Worm (Caenorhabditis elegans) whole organism, L1 larva: ENCODE data around the gene ech-6.
A peak's percentile ranks its signal among the peaks of the same experiment; 100 is the strongest.

ENCODE experiments used
- alr-1 ChIP-seq: fragments of 200-800 bp; sonication (Bioruptor generic); optimal IDR thresholded peaks from 2 replicates; lab custom pipeline; 2018; ENCODE audit warnings: borderline replicate concordance, mild to moderate bottlenecking, missing genetic modification characterization, missing compliant biosample characterization
- ceh-82 ChIP-seq, 3 experiments: fragments of 150-350 bp in 1 of 3; sonication (generic microtip) in 2 of 3; optimal IDR thresholded peaks; 2 replicates each; lab custom pipeline; 2014 to 2017; ENCODE audit warnings: missing biosample characterization in 3 of 3, missing genetic modification characterization in 3 of 3
- dsc-1 ChIP-seq: sonication (generic microtip); optimal IDR thresholded peaks from 2 replicates; lab custom pipeline; 2016; ENCODE audit warnings: mild to moderate bottlenecking, missing genetic modification characterization, missing compliant biosample characterization
- lin-39 ChIP-seq: fragments of 150-350 bp; optimal IDR thresholded peaks from 2 replicates; lab custom pipeline; 2014; ENCODE audit warnings: missing biosample characterization, missing genetic modification reagents, missing genetic modification characterization
- lir-3 ChIP-seq: sonication (generic microtip); optimal IDR thresholded peaks from 2 replicates; lab custom pipeline; 2016; ENCODE audit warnings: mild to moderate bottlenecking, missing genetic modification characterization, moderate library complexity, missing compliant biosample characterization; ENCODE audit not compliant: poor library complexity
- sox-4 ChIP-seq: sonication (generic microtip); optimal IDR thresholded peaks from 2 replicates; lab custom pipeline; 2016; ENCODE audit warnings: missing genetic modification characterization, missing compliant biosample characterization

DNA sequence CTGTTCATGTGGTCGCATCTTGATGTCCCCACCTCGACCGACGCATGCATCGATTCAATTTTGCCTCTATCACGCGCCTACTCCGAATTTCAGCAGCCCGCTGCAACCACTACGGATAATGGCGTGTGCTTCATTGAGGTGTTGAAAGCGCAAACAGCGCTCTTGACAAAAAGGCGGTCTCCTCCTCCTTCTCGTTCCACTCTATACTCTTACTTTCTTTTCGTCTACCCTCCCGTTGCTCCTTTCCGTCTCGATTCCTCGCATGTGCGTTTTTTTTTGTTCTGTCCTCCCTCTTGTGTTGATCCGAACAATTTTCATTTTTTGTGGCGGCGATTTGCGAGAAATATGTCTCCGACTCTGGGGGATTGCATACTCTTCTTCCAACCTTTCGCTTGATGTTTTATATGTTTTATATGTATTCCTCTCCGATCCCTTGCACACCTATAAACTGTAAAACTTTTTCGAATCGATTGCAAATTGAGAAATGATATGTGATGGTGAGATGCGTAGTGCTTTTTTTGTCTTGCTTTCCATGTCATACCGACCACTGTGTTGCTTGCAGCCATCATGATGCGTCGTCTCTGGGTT is 49.9 kb downstream of the ech-6 start:
- TF ChIP-seq lin-39 (tag; lab: Kevin White, UChicago) = no peak
- TF ChIP-seq alr-1 (tag; lab: Kevin White, UChicago) = no peak
- TF ChIP-seq sox-4 = no peak
- TF ChIP-seq dsc-1 = no peak
- peak in 2 of 3 experiments; percentile 13 to 18 for TF ChIP-seq ceh-82 (tag; optimal IDR thresholded peaks at IDR 0.05; lab: Kevin White, UChicago)
- TF ChIP-seq lir-3 = no peak
